Worm (Caenorhabditis elegans): ENCODE results near the gene C50B6.1.

- TF ChIP-seq nhr-76 (tag; optimal IDR thresholded peaks at IDR 0.05) (no peak), unc-130 (tag; optimal IDR thresholded peaks at IDR 0.05) (no peak), elt-2 (tag; optimal IDR thresholded peaks at IDR 0.05) (no peak), elt-3 (tag; optimal IDR thresholded peaks at IDR 0.05) (no peak), skn-1 (tag; optimal IDR thresholded peaks at IDR 0.05) (no peak), nhr-11 (tag; optimal IDR thresholded peaks at IDR 0.05) (no peak), ztf-4 (tag; optimal IDR thresholded peaks at IDR 0.05) (no peak), nhr-19 (GFP tag; conservative IDR thresholded peaks at IDR 0.05) (no peak), pqm-1 (tag; optimal IDR thresholded peaks at IDR 0.05) (no peak), ama-1 (optimal IDR thresholded peaks at IDR 0.05) (no peak), egl-27 (tag; optimal IDR thresholded peaks at IDR 0.05) (no peak), lin-13 (GFP tag; optimal IDR thresholded peaks at IDR 0.05) (no peak), mdl-1 (tag; optimal IDR thresholded peaks at IDR 0.05) (no peak)
Measured at ce11 chrV:13286525-13286924, 22.2 kb upstream of the C50B6.1 start.
